Worm (Caenorhabditis elegans) whole organism, L4 larva: ENCODE data around the gene ttr-35.

ENCODE experiments used
- F10B5.3 ChIP-seq: sonication (generic microtip); optimal IDR thresholded peaks from 2 replicates; lab custom pipeline; 2016; ENCODE audit warnings: mild to moderate bottlenecking, missing genetic modification characterization, missing compliant biosample characterization
- F26F4.8 ChIP-seq: fragments of 200-800 bp; sonication (Bioruptor generic); conservative IDR thresholded peaks from 2 replicates; pipeline ENCODE4 v1.3.6; 2022; ENCODE audit warnings: missing genetic modification characterization, missing compliant biosample characterization
- R02D3.7 ChIP-seq: fragments of 150-350 bp; sonication (generic microtip); optimal IDR thresholded peaks from 3 replicates; lab custom pipeline; 2014; ENCODE audit warnings: missing biosample characterization, missing genetic modification characterization
- Y105C5A.15 ChIP-seq: fragments of 200-800 bp; sonication (Bioruptor generic); IDR thresholded peaks from 2 replicates; pipeline ENCODE4 v1.3.6; 2022; ENCODE audit warnings: missing genetic modification characterization, missing compliant biosample characterization
- Y48G9A.11 ChIP-seq: fragments of 200-800 bp; sonication (Bioruptor generic); IDR thresholded peaks from 2 replicates; pipeline ENCODE4 v1.3.6; 2022; ENCODE audit warnings: missing genetic modification reagents, missing genetic modification characterization, missing compliant biosample characterization
- Y5F2A.4 ChIP-seq: fragments of 200-800 bp; sonication (Bioruptor generic); optimal IDR thresholded peaks from 2 replicates; lab custom pipeline; 2018; ENCODE audit warnings: mild to moderate bottlenecking, missing genetic modification characterization, missing compliant biosample characterization
- ZK546.5 ChIP-seq, 2 experiments: sonication (generic microtip); optimal IDR thresholded peaks; 2 replicates each; lab custom pipeline; 2017; ENCODE audit warnings: missing biosample characterization in 2 of 2, missing genetic modification characterization in 2 of 2
- aha-1 ChIP-seq: fragments of 150-350 bp; peaks from one replicate; lab custom pipeline; 2014; ENCODE audit warnings: missing biosample characterization, missing genetic modification characterization
- ama-1 ChIP-seq: fragments of 150-350 bp; optimal IDR thresholded peaks from 2 replicates; lab custom pipeline; 2014; ENCODE audit warnings: inconsistent platforms, mixed read lengths
- arid-1 ChIP-seq: fragments of 200-800 bp; sonication (Bioruptor generic); conservative IDR thresholded peaks from 2 replicates; pipeline ENCODE4 v1.3.6; 2022; ENCODE audit warnings: missing genetic modification reagents, missing genetic modification characterization, missing compliant biosample characterization
- attf-4 ChIP-seq: sonication (generic microtip); optimal IDR thresholded peaks from 3 replicates; lab custom pipeline; 2017; ENCODE audit warnings: missing biosample characterization, missing genetic modification characterization
- ceh-20 ChIP-seq: fragments of 200-800 bp; sonication (Bioruptor generic); IDR thresholded peaks from 2 replicates; pipeline ENCODE4 v1.3.6; 2022; ENCODE audit warnings: missing genetic modification reagents, missing genetic modification characterization, missing compliant biosample characterization
- ceh-44 ChIP-seq: fragments of 200-800 bp; sonication (Bioruptor generic); IDR thresholded peaks from 2 replicates; pipeline ENCODE4 v1.3.6; 2022; ENCODE audit warnings: missing genetic modification reagents, missing genetic modification characterization, missing compliant biosample characterization
- ceh-82 ChIP-seq: sonication (generic microtip); optimal IDR thresholded peaks from 2 replicates; lab custom pipeline; 2017; ENCODE audit warnings: missing biosample characterization, missing genetic modification characterization
- daf-19 ChIP-seq: fragments of 200-800 bp; sonication (Bioruptor generic); conservative IDR thresholded peaks from 2 replicates; pipeline ENCODE4 v1.3.6; 2022; ENCODE audit warnings: missing genetic modification characterization, missing compliant biosample characterization
- dmd-6 ChIP-seq: fragments of 200-800 bp; sonication (Bioruptor generic); IDR thresholded peaks from 2 replicates; pipeline ENCODE4 v1.3.6; 2022; ENCODE audit warnings: missing genetic modification reagents, missing genetic modification characterization, missing compliant biosample characterization
- dmd-8 ChIP-seq: fragments of 200-800 bp; sonication (Bioruptor generic); IDR thresholded peaks from 2 replicates; pipeline ENCODE4 v1.3.6; 2022; ENCODE audit warnings: missing genetic modification characterization, missing compliant biosample characterization
- dve-1 ChIP-seq: sonication (generic microtip); optimal IDR thresholded peaks from 2 replicates; lab custom pipeline; 2017; ENCODE audit warnings: antibody characterized with exemption, mild to moderate bottlenecking, missing genetic modification characterization, missing compliant biosample characterization; ENCODE audit not compliant: insufficient read depth
- gei-8 ChIP-seq: fragments of 200-800 bp; sonication (Bioruptor generic); optimal IDR thresholded peaks from 2 replicates; lab custom pipeline; 2018; ENCODE audit warnings: mild to moderate bottlenecking, missing genetic modification characterization, missing compliant biosample characterization
- hlh-11 ChIP-seq: fragments of 200-800 bp; sonication (Bioruptor generic); optimal IDR thresholded peaks from 2 replicates; lab custom pipeline; 2018; ENCODE audit warnings: mild to moderate bottlenecking, missing genetic modification characterization, missing compliant biosample characterization
- hmg-1.1 ChIP-seq: fragments of 200-800 bp; sonication (Bioruptor generic); IDR thresholded peaks from 2 replicates; pipeline ENCODE4 v1.3.6; 2022; ENCODE audit warnings: missing genetic modification reagents, missing genetic modification characterization, missing compliant biosample characterization
- jun-1 ChIP-seq: fragments of 150-350 bp; optimal IDR thresholded peaks from 2 replicates; lab custom pipeline; 2014; ENCODE audit warnings: missing biosample characterization, missing genetic modification reagents, missing genetic modification characterization
- lim-7 ChIP-seq: fragments of 200-800 bp; sonication (Bioruptor generic); IDR thresholded peaks from 2 replicates; pipeline ENCODE4 v1.3.6; 2022; ENCODE audit warnings: missing genetic modification characterization, missing compliant biosample characterization
- lin-13 ChIP-seq: fragments of 150-350 bp; optimal IDR thresholded peaks from 2 replicates; lab custom pipeline; 2014; ENCODE audit warnings: missing biosample characterization, missing genetic modification reagents, missing genetic modification characterization
- lin-15B ChIP-seq: fragments of 150-350 bp; sonication (generic microtip); optimal IDR thresholded peaks from 3 replicates; lab custom pipeline; 2014; ENCODE audit warnings: missing biosample characterization, missing genetic modification characterization
- madf-5 ChIP-seq, 2 experiments: fragments of 200-800 bp; sonication (Bioruptor generic); IDR thresholded peaks; 2 replicates each; pipeline ENCODE4 v1.3.6; 2022; ENCODE audit warnings: missing compliant biosample characterization in 2 of 2, missing genetic modification characterization in 2 of 2
- madf-9 ChIP-seq: fragments of 200-800 bp; sonication (Bioruptor generic); conservative IDR thresholded peaks from 2 replicates; pipeline ENCODE4 v1.3.6; 2022; ENCODE audit warnings: missing genetic modification reagents, missing genetic modification characterization, missing compliant biosample characterization
- mdl-1 ChIP-seq, 2 experiments: fragments of 150-350 bp in 1 of 2; sonication (generic microtip) in 1 of 2; optimal IDR thresholded peaks; 2 replicates each; lab custom pipeline; 2014 to 2017; ENCODE audit warnings: missing biosample characterization in 2 of 2, missing genetic modification characterization in 2 of 2
- mdt-29 ChIP-seq: fragments of 200-800 bp; sonication (Bioruptor generic); IDR thresholded peaks from 2 replicates; pipeline ENCODE4 v1.3.6; 2022; ENCODE audit warnings: missing genetic modification reagents, missing genetic modification characterization, missing compliant biosample characterization
- mxl-2 ChIP-seq: fragments of 200-800 bp; sonication (Bioruptor generic); conservative IDR thresholded peaks from 2 replicates; pipeline ENCODE4 v1.3.6; 2022; ENCODE audit warnings: missing genetic modification reagents, missing genetic modification characterization, missing compliant biosample characterization
- mxl-3 ChIP-seq: fragments of 200-800 bp; sonication (Bioruptor generic); optimal IDR thresholded peaks from 2 replicates; lab custom pipeline; 2018; ENCODE audit warnings: mild to moderate bottlenecking, missing genetic modification characterization, missing compliant biosample characterization
- nhr-102 ChIP-seq: sonication (generic microtip); optimal IDR thresholded peaks from 2 replicates; lab custom pipeline; 2016; ENCODE audit warnings: mild to moderate bottlenecking, missing genetic modification characterization, moderate library complexity, missing compliant biosample characterization
- nhr-111 ChIP-seq: fragments of 200-800 bp; sonication (Bioruptor generic); optimal IDR thresholded peaks from 2 replicates; lab custom pipeline; 2018; ENCODE audit warnings: mild to moderate bottlenecking, missing genetic modification characterization, missing compliant biosample characterization
- nhr-237 ChIP-seq: sonication (generic microtip); optimal IDR thresholded peaks from 2 replicates; lab custom pipeline; 2017; ENCODE audit warnings: missing biosample characterization, missing genetic modification characterization
- nhr-41 ChIP-seq: fragments of 200-800 bp; sonication (Bioruptor generic); IDR thresholded peaks from 2 replicates; pipeline ENCODE4 v1.3.6; 2022; ENCODE audit warnings: missing genetic modification reagents, missing genetic modification characterization, missing compliant biosample characterization
- nhr-48 ChIP-seq: sonication (generic microtip); optimal IDR thresholded peaks from 2 replicates; lab custom pipeline; 2016; ENCODE audit warnings: mild to moderate bottlenecking, missing genetic modification characterization, missing compliant biosample characterization
- pha-4 ChIP-seq, 2 experiments: fragments of 150-350 bp in 1 of 2; fragments of 200-800 bp in 1 of 2; sonication (Bioruptor generic) in 1 of 2; IDR thresholded peaks in 1 of 2; optimal IDR thresholded peaks in 1 of 2; 2 replicates each; pipeline versions ENCODE4 v1.3.6 to Lab custom; 2014 to 2022; ENCODE audit warnings: missing genetic modification characterization in 2 of 2, missing genetic modification reagents in 2 of 2, missing biosample characterization in 1 of 2, missing compliant biosample characterization in 1 of 2
- php-3 ChIP-seq: fragments of 200-800 bp; sonication (Bioruptor generic); IDR thresholded peaks from 2 replicates; pipeline ENCODE4 v1.3.6; 2022; ENCODE audit warnings: missing genetic modification reagents, missing genetic modification characterization, missing compliant biosample characterization
- sdz-12 ChIP-seq: fragments of 200-800 bp; sonication (Bioruptor generic); optimal IDR thresholded peaks from 2 replicates; lab custom pipeline; 2018; ENCODE audit warnings: mild to moderate bottlenecking, missing genetic modification characterization, missing compliant biosample characterization
- set-16 ChIP-seq: fragments of 200-800 bp; sonication (Bioruptor generic); IDR thresholded peaks from 2 replicates; pipeline ENCODE4 v1.3.6; 2022; ENCODE audit warnings: missing genetic modification reagents, missing genetic modification characterization, missing compliant biosample characterization
- skn-1 ChIP-seq: fragments of 150-350 bp; optimal IDR thresholded peaks from 2 replicates; lab custom pipeline; 2014; ENCODE audit warnings: missing biosample characterization, missing genetic modification characterization
- snpc-1.2 ChIP-seq: fragments of 200-800 bp; sonication (Bioruptor generic); IDR thresholded peaks from 2 replicates; pipeline ENCODE4 v1.3.6; 2022; ENCODE audit warnings: missing genetic modification reagents, missing genetic modification characterization, missing compliant biosample characterization
- snpc-4 ChIP-seq: fragments of 150-350 bp; optimal IDR thresholded peaks from 2 replicates; lab custom pipeline; 2014; ENCODE audit warnings: missing biosample characterization, missing genetic modification characterization
- tag-97 ChIP-seq: fragments of 200-800 bp; sonication (Bioruptor generic); IDR thresholded peaks from 2 replicates; pipeline ENCODE4 v1.3.6; 2022; ENCODE audit warnings: missing genetic modification characterization, missing compliant biosample characterization
- unc-130 ChIP-seq: sonication (generic microtip); optimal IDR thresholded peaks from 2 replicates; lab custom pipeline; 2016; ENCODE audit warnings: missing genetic modification reagents, missing genetic modification characterization, missing compliant biosample characterization
- zag-1 ChIP-seq: fragments of 150-350 bp; optimal IDR thresholded peaks from 2 replicates; lab custom pipeline; 2014; ENCODE audit warnings: missing biosample characterization, missing genetic modification characterization
- zfp-2 ChIP-seq: sonication (generic microtip); optimal IDR thresholded peaks from 2 replicates; lab custom pipeline; 2016; ENCODE audit warnings: mild to moderate bottlenecking, missing genetic modification characterization, missing compliant biosample characterization
- zip-11 ChIP-seq: fragments of 200-800 bp; sonication (Bioruptor generic); IDR thresholded peaks from 2 replicates; pipeline ENCODE4 v1.3.6; 2022; ENCODE audit warnings: missing genetic modification characterization, missing compliant biosample characterization
- zip-2 ChIP-seq: fragments of 150-350 bp; optimal IDR thresholded peaks from 2 replicates; lab custom pipeline; 2014; ENCODE audit warnings: missing biosample characterization, missing genetic modification characterization
- ztf-11 ChIP-seq: fragments of 150-350 bp; optimal IDR thresholded peaks from 2 replicates; lab custom pipeline; 2014; ENCODE audit warnings: missing biosample characterization, missing genetic modification characterization

Gene ttr-35

ce11 chrX:6520644-6521043 is 8.6 kb downstream of the ttr-35 start (continued):
- TF ChIP-seq lin-15B (no peak), daf-19 (no peak), nhr-111 (no peak), ceh-20 (GFP tag; lab: Robert Waterston, UW) (peak; percentile 59; the same call in 1 of the 2 replicates), hlh-11 (tag; lab: Kevin White, UChicago) (peak; percentile 42), gei-8 (GFP tag; lab: Kevin White, UChicago) (no peak), Y105C5A.15 (GFP tag; lab: Robert Waterston, UW) (no peak), set-16 (GFP tag; lab: Robert Waterston, UW) (no peak), dve-1 (tag; lab: Kevin White, UChicago) (peak; percentile 49), php-3 (GFP tag; lab: Robert Waterston, UW) (peak; percentile 78), nhr-41 (GFP tag; lab: Robert Waterston, UW) (no peak), pha-4 (GFP tag; IDR thresholded peaks at IDR 0.05; lab: Robert Waterston, UW) (no peak), pha-4 (tag; optimal IDR thresholded peaks at IDR 0.05; lab: Kevin White, UChicago) (no peak), ceh-82 (no peak), mxl-2 (GFP tag; lab: Robert Waterston, UW) (no peak), zip-2 (no peak), hmg-1.1 (GFP tag; lab: Robert Waterston, UW) (no peak), mdl-1 (tag; optimal IDR thresholded peaks at IDR 0.05; lab: Kevin White, UChicago) (no peak), zfp-2 (no peak)

ce11 chrX:6522634-6523070 is 10.6 kb downstream of the ttr-35 start:
- TF ChIP-seq attf-4 (tag; lab: Kevin White, UChicago) (no peak), mdt-29 (GFP tag; lab: Robert Waterston, UW) (peak; percentile 60; the same call in 1 of the 2 replicates), Y5F2A.4 (GFP tag; lab: Kevin White, UChicago) (no peak), pha-4 (GFP tag; IDR thresholded peaks at IDR 0.05; lab: Robert Waterston, UW) (0 out of 2 replicates have a peak, but pooled peaks have one; percentile 36), pha-4 (tag; optimal IDR thresholded peaks at IDR 0.05; lab: Kevin White, UChicago) (no peak), dmd-6 (GFP tag; lab: Robert Waterston, UW) (peak; percentile 78), mxl-3 (no peak), nhr-48 (tag; lab: Kevin White, UChicago) (peak; percentile 47), lin-13 (GFP tag; lab: Kevin White, UChicago) (no peak), unc-130 (GFP tag; lab: Kevin White, UChicago) (no peak), set-16 (GFP tag; lab: Robert Waterston, UW) (no peak), jun-1 (no peak), ceh-20 (GFP tag; lab: Robert Waterston, UW) (peak; percentile 38; the same call in 1 of the 2 replicates), skn-1 (tag; lab: Kevin White, UChicago) (no peak), ama-1 (no peak), ZK546.5 (tag; optimal IDR thresholded peaks at IDR 0.05; lab: Kevin White, UChicago) (no peak), dmd-8 (GFP tag; lab: Robert Waterston, UW) (no peak), tag-97 (GFP tag; lab: Robert Waterston, UW) (no peak), zag-1 (tag; lab: Kevin White, UChicago) (no peak), nhr-237 (tag; lab: Kevin White, UChicago) (no peak), aha-1 (tag; lab: Kevin White, UChicago) (peak; percentile 92), zip-11 (GFP tag; lab: Robert Waterston, UW) (no peak), sdz-12 (GFP tag; lab: Kevin White, UChicago) (no peak), snpc-1.2 (GFP tag; lab: Robert Waterston, UW) (no peak), arid-1 (no peak; the same call in 1 of the 2 replicates), madf-9 (no peak), Y48G9A.11 (GFP tag; lab: Robert Waterston, UW) (no peak), hlh-11 (tag; lab: Kevin White, UChicago) (peak; percentile 83), F10B5.3 (no peak), F26F4.8 (GFP tag; lab: Robert Waterston, UW) (no peak), R02D3.7 (tag; lab: Kevin White, UChicago) (no peak), lim-7 (GFP tag; lab: Robert Waterston, UW) (no peak), nhr-102 (tag; lab: Kevin White, UChicago) (peak; percentile 69), ceh-44 (GFP tag; lab: Robert Waterston, UW) (no peak), snpc-4 (no peak), ztf-11 (no peak), madf-5 (GFP tag; IDR thresholded peaks at IDR 0.05; lab: Robert Waterston, UW) (0 out of 4 replicates have a peak, but pooled peaks of 1 of the 2 experiments have one; percentile 25), php-3 (GFP tag; lab: Robert Waterston, UW) (peak; percentile 80), nhr-41 (GFP tag; lab: Robert Waterston, UW) (0 out of 2 replicates have a peak, but pooled peaks have one; percentile 19)
